Fruit fly (Drosophila melanogaster) whole organism, embryonic: ENCODE measurements around the gene corn.

Experiments
- B-H2 ChIP-seq: fragments of 200-800 bp; sonication (Bioruptor generic); optimal IDR thresholded peaks from 2 replicates; lab custom pipeline; 2018; ENCODE audit warnings: missing biosample characterization, mild to moderate bottlenecking, missing genetic modification characterization
- CG11398 ChIP-seq: fragments of 200-800 bp; sonication (Bioruptor generic); optimal IDR thresholded peaks from 2 replicates; lab custom pipeline; 2016; ENCODE audit warnings: missing biosample characterization, missing genetic modification characterization
- CG12104 ChIP-seq: fragments of 200-800 bp; sonication (Bioruptor generic); optimal IDR thresholded peaks from 3 replicates; lab custom pipeline; 2016; ENCODE audit warnings: missing biosample characterization, missing genetic modification characterization
- CG12299 ChIP-seq: fragments of 200-800 bp; sonication (Bioruptor generic); optimal IDR thresholded peaks from 2 replicates; lab custom pipeline; 2018; ENCODE audit warnings: missing biosample characterization, mild to moderate bottlenecking, missing genetic modification characterization
- CG12391 ChIP-seq: fragments of 200-800 bp; sonication (Bioruptor generic); optimal IDR thresholded peaks from 3 replicates; lab custom pipeline; 2018; ENCODE audit warnings: missing biosample characterization, mild to moderate bottlenecking, missing genetic modification characterization, moderate library complexity
- CG12769 ChIP-seq: fragments of 200-800 bp; sonication (Bioruptor generic); optimal IDR thresholded peaks from 2 replicates; lab custom pipeline; 2019; ENCODE audit warnings: missing biosample characterization, mild to moderate bottlenecking, missing genetic modification characterization, moderate library complexity
- CG1603 ChIP-seq: fragments of 200-800 bp; sonication (Bioruptor generic); optimal IDR thresholded peaks from 2 replicates; lab custom pipeline; 2019; ENCODE audit warnings: missing biosample characterization, mild to moderate bottlenecking, missing genetic modification characterization, moderate library complexity
- CG17829 ChIP-seq: fragments of 200-800 bp; optimal IDR thresholded peaks from 2 replicates; lab custom pipeline; 2019; ENCODE audit warnings: missing biosample characterization, mild to moderate bottlenecking, missing genetic modification characterization, moderate library complexity
- CG1792 ChIP-seq: fragments of 200-800 bp; sonication (Bioruptor generic); optimal IDR thresholded peaks from 2 replicates; lab custom pipeline; 2016; ENCODE audit warnings: missing biosample characterization, missing genetic modification characterization
- CG18262 ChIP-seq: fragments of 200-800 bp; optimal IDR thresholded peaks from 3 replicates; lab custom pipeline; 2019; ENCODE audit warnings: missing biosample characterization, mild to moderate bottlenecking, missing genetic modification characterization, moderate library complexity
- CG30431 ChIP-seq: fragments of 200-800 bp; sonication (Bioruptor generic); optimal IDR thresholded peaks from 2 replicates; lab custom pipeline; 2017; ENCODE audit warnings: missing biosample characterization, missing genetic modification characterization
- CG34224 ChIP-seq: fragments of 200-800 bp; sonication (Bioruptor generic); IDR thresholded peaks from 3 replicates; pipeline ENCODE4 v1.3.6; 2022; ENCODE audit warnings: missing biosample characterization, missing genetic modification characterization; ENCODE audit not compliant: partially characterized antibody
- CG34376 ChIP-seq: fragments of 200-800 bp; sonication (Bioruptor generic); optimal IDR thresholded peaks from 2 replicates; lab custom pipeline; 2018; ENCODE audit warnings: missing biosample characterization, mild to moderate bottlenecking, missing genetic modification characterization
- CG4854 ChIP-seq: fragments of 200-800 bp; sonication (Bioruptor generic); optimal IDR thresholded peaks from 2 replicates; lab custom pipeline; 2016; ENCODE audit warnings: missing biosample characterization, missing genetic modification characterization, inconsistent platforms
- CG6765 ChIP-seq: fragments of 200-800 bp; sonication (Bioruptor generic); optimal IDR thresholded peaks from 3 replicates; lab custom pipeline; 2017; ENCODE audit warnings: missing biosample characterization, mild to moderate bottlenecking, missing genetic modification characterization
- CG6854 ChIP-seq: fragments of 200-800 bp; sonication (Bioruptor generic); optimal IDR thresholded peaks from 3 replicates; lab custom pipeline; 2017; ENCODE audit warnings: missing biosample characterization, mild to moderate bottlenecking, missing genetic modification characterization
- CG7745 ChIP-seq: fragments of 200-800 bp; sonication (Bioruptor generic); optimal IDR thresholded peaks from 2 replicates; lab custom pipeline; 2018; ENCODE audit warnings: missing biosample characterization, mild to moderate bottlenecking, missing genetic modification characterization, moderate library complexity
- CTCF ChIP-seq: fragments of 200-800 bp; sonication (Bioruptor generic); optimal IDR thresholded peaks from 2 replicates; lab custom pipeline; 2017; ENCODE audit warnings: missing biosample characterization, mild to moderate bottlenecking, missing genetic modification characterization, moderate library complexity
- CkIIα-i1 ChIP-seq: fragments of 200-800 bp; sonication (Bioruptor generic); IDR thresholded peaks from 2 replicates; pipeline ENCODE4 v1.3.6; 2022; ENCODE audit warnings: missing biosample characterization, missing genetic modification characterization
- Dbx ChIP-seq: fragments of 200-800 bp; sonication (Bioruptor generic); IDR thresholded peaks from 3 replicates; pipeline ENCODE4 v1.3.6; 2022; ENCODE audit warnings: missing biosample characterization, missing genetic modification characterization
- Doc2 ChIP-seq: fragments of 200-800 bp; sonication (Bioruptor generic); IDR thresholded peaks from 2 replicates; pipeline ENCODE4 v1.3.6; 2022; ENCODE audit warnings: missing biosample characterization, missing genetic modification characterization
- Gsc ChIP-seq: fragments of 200-800 bp; sonication (Bioruptor generic); IDR thresholded peaks from 2 replicates; pipeline ENCODE4 v1.3.6; 2022; ENCODE audit warnings: missing biosample characterization, missing genetic modification characterization
- Hmr ChIP-seq: fragments of 200-800 bp; sonication (Bioruptor generic); optimal IDR thresholded peaks from 3 replicates; lab custom pipeline; 2017; ENCODE audit warnings: mild to moderate bottlenecking, missing biosample characterization, missing genetic modification reagents, missing genetic modification characterization
- Myb ChIP-seq: fragments of 200-800 bp; sonication (Bioruptor generic); optimal IDR thresholded peaks from 2 replicates; lab custom pipeline; 2016; ENCODE audit warnings: missing biosample characterization, missing genetic modification characterization
- NK7.1 ChIP-seq: fragments of 200-800 bp; sonication (Bioruptor generic); optimal IDR thresholded peaks from 3 replicates; lab custom pipeline; 2016; ENCODE audit warnings: missing biosample characterization, missing genetic modification characterization
- Nf-YA ChIP-seq: fragments of 200-800 bp; sonication (Bioruptor generic); IDR thresholded peaks from 2 replicates; pipeline ENCODE4 v1.3.6; 2022; ENCODE audit warnings: missing biosample characterization, missing genetic modification characterization
- Ptx1 ChIP-seq: fragments of 200-800 bp; sonication (Bioruptor generic); IDR thresholded peaks from 2 replicates; pipeline ENCODE4 v1.3.6; 2022; ENCODE audit warnings: missing biosample characterization, missing genetic modification characterization
- Rfx ChIP-seq: fragments of 200-800 bp; sonication (Bioruptor generic); IDR thresholded peaks from 2 replicates; pipeline ENCODE4 v1.3.6; 2022; ENCODE audit warnings: missing biosample characterization, missing genetic modification characterization
- Vsx1 ChIP-seq: fragments of 200-800 bp; sonication (Bioruptor generic); optimal IDR thresholded peaks from 2 replicates; lab custom pipeline; 2017; ENCODE audit warnings: missing biosample characterization, mild to moderate bottlenecking, missing genetic modification characterization, missing genetic modification reagents
- YL-1 ChIP-seq: fragments of 200-800 bp; sonication (Bioruptor generic); optimal IDR thresholded peaks from 3 replicates; lab custom pipeline; 2017; ENCODE audit warnings: missing biosample characterization, mild to moderate bottlenecking, missing genetic modification characterization
- ab ChIP-seq: fragments of 200-800 bp; sonication (Bioruptor generic); optimal IDR thresholded peaks from 2 replicates; lab custom pipeline; 2016; ENCODE audit warnings: missing biosample characterization, missing genetic modification characterization
- chm ChIP-seq: fragments of 200-800 bp; sonication (Bioruptor generic); IDR thresholded peaks from 2 replicates; pipeline ENCODE4 v1.3.6; 2022; ENCODE audit warnings: missing biosample characterization, missing genetic modification characterization
- crc ChIP-seq: fragments of 200-800 bp; sonication (Bioruptor generic); optimal IDR thresholded peaks from 2 replicates; lab custom pipeline; 2016; ENCODE audit warnings: missing biosample characterization, missing genetic modification characterization
- dimm ChIP-seq: fragments of 200-800 bp; sonication (Bioruptor generic); IDR thresholded peaks from 2 replicates; pipeline ENCODE4 v1.3.6; 2022; ENCODE audit warnings: missing biosample characterization, missing genetic modification characterization
- esg ChIP-seq: fragments of 200-800 bp; sonication (Bioruptor generic); conservative IDR thresholded peaks from 2 replicates; pipeline ENCODE4 v1.3.6; 2022; ENCODE audit warnings: missing biosample characterization, missing genetic modification characterization
- exex ChIP-seq: fragments of 200-800 bp; sonication (Bioruptor generic); optimal IDR thresholded peaks from 4 replicates; lab custom pipeline; 2018; ENCODE audit warnings: missing biosample characterization, mild to moderate bottlenecking, missing genetic modification characterization, moderate library complexity
- fd3F ChIP-seq: fragments of 200-800 bp; sonication (Bioruptor generic); optimal IDR thresholded peaks from 2 replicates; lab custom pipeline; 2018; ENCODE audit warnings: missing biosample characterization, mild to moderate bottlenecking, missing genetic modification characterization, moderate library complexity
- ken ChIP-seq: fragments of 200-800 bp; sonication (Bioruptor generic); IDR thresholded peaks from 3 replicates; pipeline ENCODE4 v1.3.6; 2022; ENCODE audit warnings: missing biosample characterization, missing genetic modification characterization
- knrl ChIP-seq: fragments of 200-800 bp; sonication (Bioruptor generic); IDR thresholded peaks from 3 replicates; pipeline ENCODE4 v1.3.6; 2022; ENCODE audit warnings: missing biosample characterization, missing genetic modification characterization; ENCODE audit not compliant: partially characterized antibody
- mirr ChIP-seq: fragments of 200-800 bp; sonication (Bioruptor generic); optimal IDR thresholded peaks from 3 replicates; lab custom pipeline; 2018; ENCODE audit warnings: missing biosample characterization, mild to moderate bottlenecking, missing genetic modification characterization
- nom ChIP-seq: fragments of 200-800 bp; sonication (Bioruptor generic); optimal IDR thresholded peaks from 2 replicates; lab custom pipeline; 2017; ENCODE audit warnings: missing biosample characterization, missing genetic modification characterization, mild to moderate bottlenecking, moderate library complexity, missing genetic modification reagents
- prd ChIP-seq, 3 experiments: fragments of >200 bp in 2 of 3; fragments of 200-800 bp in 1 of 3; sonication (Bioruptor generic) in 1 of 3; optimal IDR thresholded peaks in 2 of 3; IDR thresholded peaks in 1 of 3; 2 replicates in 2 of 3; 3 replicates in 1 of 3; pipeline versions ENCODE4 v1.3.6 to Lab custom; 2017 to 2022; ENCODE audit warnings: missing biosample characterization in 1 of 3, missing genetic modification characterization in 1 of 3
- ro ChIP-seq: fragments of 200-800 bp; sonication (Bioruptor generic); IDR thresholded peaks from 2 replicates; pipeline ENCODE4 v1.3.6; 2022; ENCODE audit warnings: missing biosample characterization, missing genetic modification characterization
- slbo ChIP-seq: fragments of 200-800 bp; sonication (Bioruptor generic); IDR thresholded peaks from 2 replicates; pipeline ENCODE4 v1.3.6; 2022; ENCODE audit warnings: missing biosample characterization, missing genetic modification characterization
- toy ChIP-seq: fragments of 200-800 bp; sonication (Bioruptor generic); IDR thresholded peaks from 2 replicates; pipeline ENCODE4 v1.3.6; 2022; ENCODE audit warnings: missing biosample characterization, missing genetic modification characterization
- unc-4 ChIP-seq: fragments of 200-800 bp; sonication (Bioruptor generic); IDR thresholded peaks from 2 replicates; pipeline ENCODE4 v1.3.6; 2022; ENCODE audit warnings: missing biosample characterization, missing genetic modification characterization; ENCODE audit not compliant: partially characterized antibody
- usp ChIP-seq: fragments of >200 bp; optimal IDR thresholded peaks from 2 replicates; lab custom pipeline; 2017; ENCODE audit warnings: missing biosample characterization, missing genetic modification characterization
- vfl ChIP-seq: fragments of 200-800 bp; sonication (Bioruptor generic); optimal IDR thresholded peaks from 2 replicates; lab custom pipeline; 2016; ENCODE audit warnings: missing biosample characterization, missing genetic modification characterization

Gene corn

dm6 chr3L:7133699-7134655, 22.9 kb downstream of the corn start, which contains the start of gene melt (continued):
- TF ChIP-seq unc-4 (GFP tag; lab: Robert Waterston, UW) (0 out of 2 replicates have a peak, but pooled peaks have one; percentile 39), Doc2 (GFP tag; lab: Robert Waterston, UW) (peak; percentile 63; the same call in 1 of the 2 replicates), ab (GFP tag; lab: Kevin White, UChicago) (no peak), CG17829 (tag; lab: Kevin White, UChicago) (peak; percentile 91), CG34376 (GFP tag; lab: Kevin White, UChicago) (peak; percentile 75), CkIIα-i1 (GFP tag; lab: Robert Waterston, UW) (no peak), prd (optimal IDR thresholded peaks at IDR 0.05; lab: Kevin White, UChicago) (no peak), prd (GFP tag; IDR thresholded peaks at IDR 0.05; lab: Robert Waterston, UW) (peak; percentile 88), Ptx1 (GFP tag; lab: Robert Waterston, UW) (peak; percentile 81), CG1792 (GFP tag; lab: Kevin White, UChicago) (peak; percentile 82), B-H2 (GFP tag; lab: Kevin White, UChicago) (peak; percentile 25), crc (GFP tag; lab: Kevin White, UChicago) (peak; percentile 80), CG11398 (GFP tag; lab: Kevin White, UChicago) (peak; percentile 66), slbo (GFP tag; lab: Robert Waterston, UW) (peak; percentile 75), NK7.1 (GFP tag; lab: Kevin White, UChicago) (peak; percentile 86), mirr (GFP tag; lab: Kevin White, UChicago) (peak; percentile 12), Dbx (GFP tag; lab: Robert Waterston, UW) (peak; percentile 72), dimm (GFP tag; lab: Robert Waterston, UW) (0 out of 2 replicates have a peak, but pooled peaks have one; percentile 25), vfl (GFP tag; lab: Kevin White, UChicago) (peak; percentile 81), CTCF (GFP tag; lab: Kevin White, UChicago) (peak; percentile 31), CG7745 (tag; lab: Kevin White, UChicago) (no peak), ro (GFP tag; lab: Robert Waterston, UW) (peak; percentile 62; the same call in 1 of the 2 replicates), CG1603 (peak; percentile 52), ken (GFP tag; lab: Robert Waterston, UW) (peak; percentile 61; the same call in 2 of the 3 replicates), usp (GFP tag; lab: Kevin White, UChicago) (no peak), CG4854 (GFP tag; lab: Kevin White, UChicago) (peak; percentile 82), CG6854 (GFP tag; lab: Kevin White, UChicago) (peak; percentile 84), YL-1 (no peak), chm (0 out of 2 replicates have a peak, but pooled peaks have one; percentile 17), Myb (GFP tag; lab: Kevin White, UChicago) (peak; percentile 71), Rfx (peak; percentile 82), CG12391 (tag; lab: Kevin White, UChicago) (peak; percentile 90), Nf-YA (GFP tag; lab: Robert Waterston, UW) (peak; percentile 26; the same call in 1 of the 2 replicates), Gsc (GFP tag; lab: Robert Waterston, UW) (0 out of 2 replicates have a peak, but pooled peaks have one; percentile 36), CG12769 (tag; lab: Kevin White, UChicago) (peak; percentile 48), CG30431 (GFP tag; lab: Kevin White, UChicago) (peak; percentile 74), CG12299 (tag; lab: Kevin White, UChicago) (peak; percentile 58), toy (GFP tag; lab: Robert Waterston, UW) (no peak; the same call in 1 of the 2 replicates), CG18262 (tag; lab: Kevin White, UChicago) (peak; percentile 94), CG6765 (GFP tag; lab: Kevin White, UChicago) (peak; percentile 58), CG12104 (GFP tag; lab: Kevin White, UChicago) (peak; percentile 88), CG34224 (GFP tag; lab: Robert Waterston, UW) (peak; percentile 9; the same call in 1 of the 3 replicates), nom (GFP tag; lab: Kevin White, UChicago) (peak; percentile 65), Hmr (GFP tag; lab: Kevin White, UChicago) (peak; percentile 90), fd3F (GFP tag; lab: Kevin White, UChicago) (peak; percentile 75), esg (GFP tag; lab: Robert Waterston, UW) (peak; percentile 78), Vsx1 (GFP tag; lab: Kevin White, UChicago) (peak; percentile 75), exex (tag; lab: Kevin White, UChicago) (peak; percentile 38), knrl (peak; percentile 20; the same call in 1 of the 3 replicates)
